Fruit fly (Drosophila melanogaster): Measurements from ENCODE around the gene Cpr67B.

Cpr67B gene

DNA sequence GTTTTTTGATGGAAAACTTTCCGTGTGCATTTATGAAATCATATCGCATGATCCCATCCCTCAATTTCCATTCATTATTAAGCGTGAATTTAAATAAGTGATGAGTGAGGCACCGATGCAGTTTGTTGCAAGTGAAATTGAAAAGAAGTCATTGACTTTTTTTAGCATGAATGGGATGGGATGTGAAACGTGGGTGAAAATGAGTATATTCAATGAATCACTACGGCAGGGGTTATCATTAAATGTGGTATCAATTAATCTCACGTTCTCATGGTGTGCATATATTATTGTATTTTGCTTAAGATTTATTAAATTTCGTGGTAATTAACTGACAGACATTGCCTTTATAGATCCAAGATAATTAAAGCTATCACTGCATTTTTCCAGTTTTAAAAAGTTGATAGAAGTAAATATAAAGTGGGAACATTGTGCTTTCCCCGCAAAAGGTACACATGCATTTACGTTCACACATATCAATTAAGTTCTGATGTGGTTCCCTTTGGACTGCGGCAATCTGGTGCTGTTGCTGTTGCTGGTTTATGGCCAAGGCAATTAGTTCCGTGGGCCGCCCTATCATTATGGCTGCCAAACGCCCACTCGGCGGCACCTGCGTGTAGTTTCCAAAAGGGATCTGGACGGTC is 13.1 kb upstream of the Cpr67B start:
- TF ChIP-seq ovo (GFP tag; optimal IDR thresholded peaks at IDR 0.05): no peak
- peak; percentile 34 for TF ChIP-seq tj (GFP tag; optimal IDR thresholded peaks at IDR 0.05)
- no peak for TF ChIP-seq Mnt (GFP tag; optimal IDR thresholded peaks at IDR 0.05)
- no peak for TF ChIP-seq toe (GFP tag; optimal IDR thresholded peaks at IDR 0.05)
- peak; percentile 20 for TF ChIP-seq CG12768 (GFP tag; optimal IDR thresholded peaks at IDR 0.05)
- peak; percentile 33 for TF ChIP-seq CG7045 (GFP tag; optimal IDR thresholded peaks at IDR 0.05)
- no peak for TF ChIP-seq cnc (optimal IDR thresholded peaks at IDR 0.05)
- TF ChIP-seq CG33017 (tag; optimal IDR thresholded peaks at IDR 0.05): no peak
- no peak for TF ChIP-seq Crg-1 (GFP tag; optimal IDR thresholded peaks at IDR 0.05)
- peak; percentile 70 for TF ChIP-seq cic (GFP tag; optimal IDR thresholded peaks at IDR 0.05)
- no peak for TF ChIP-seq CG14711 (tag; optimal IDR thresholded peaks at IDR 0.05)
- no peak for TF ChIP-seq Hr96 (GFP tag; optimal IDR thresholded peaks at IDR 0.05)
- peak; percentile 84 for TF ChIP-seq kay (GFP tag; ENCODE audit: borderline replicate concordance)
- no peak for TF ChIP-seq CG1620 (GFP tag; optimal IDR thresholded peaks at IDR 0.05)
- no peak for TF ChIP-seq CG11617 (GFP tag; optimal IDR thresholded peaks at IDR 0.05)
- no peak for TF ChIP-seq CG5204 (GFP tag; optimal IDR thresholded peaks at IDR 0.05)
- no peak for TF ChIP-seq pad (GFP tag; optimal IDR thresholded peaks at IDR 0.05)
- TF ChIP-seq CG7101 (tag; optimal IDR thresholded peaks at IDR 0.05): no peak
- TF ChIP-seq Clk (GFP tag; optimal IDR thresholded peaks at IDR 0.05): no peak
- TF ChIP-seq bab1 (GFP tag; optimal IDR thresholded peaks at IDR 0.05): no peak

DNA sequence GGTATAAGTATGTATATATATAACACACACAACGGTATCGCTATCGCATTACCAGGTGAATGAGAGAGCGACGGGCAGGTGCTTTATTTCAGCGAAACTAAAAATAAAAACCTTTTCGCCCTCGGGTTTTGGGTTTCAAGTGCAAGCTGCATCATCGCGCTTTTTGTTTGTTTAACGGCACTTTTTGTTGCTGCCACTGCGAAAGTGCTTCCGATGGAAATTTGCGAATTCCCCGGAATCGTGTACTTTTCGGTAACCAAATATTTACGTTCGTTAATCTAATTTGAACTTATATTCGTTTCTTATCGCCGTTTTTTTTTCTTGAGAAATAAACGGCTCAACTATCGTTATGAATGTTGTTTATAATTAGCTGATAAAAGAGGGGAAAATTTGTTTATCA is 8.6 kb upstream of the Cpr67B start:
- TF ChIP-seq kay (GFP tag; ENCODE audit: borderline replicate concordance) (peak; percentile 95), ovo (GFP tag; optimal IDR thresholded peaks at IDR 0.05) (peak; percentile 94), pad (GFP tag; optimal IDR thresholded peaks at IDR 0.05) (peak; percentile 36), cic (GFP tag; optimal IDR thresholded peaks at IDR 0.05) (peak; percentile 76), CG1620 (GFP tag; optimal IDR thresholded peaks at IDR 0.05) (no peak), Hr96 (GFP tag; optimal IDR thresholded peaks at IDR 0.05) (no peak), CG12768 (GFP tag; optimal IDR thresholded peaks at IDR 0.05) (peak; percentile 49), cnc (optimal IDR thresholded peaks at IDR 0.05) (no peak), CG7045 (GFP tag; optimal IDR thresholded peaks at IDR 0.05) (peak; percentile 9), tj (GFP tag; optimal IDR thresholded peaks at IDR 0.05) (peak; percentile 91), CG14711 (tag; optimal IDR thresholded peaks at IDR 0.05) (no peak)

DNA sequence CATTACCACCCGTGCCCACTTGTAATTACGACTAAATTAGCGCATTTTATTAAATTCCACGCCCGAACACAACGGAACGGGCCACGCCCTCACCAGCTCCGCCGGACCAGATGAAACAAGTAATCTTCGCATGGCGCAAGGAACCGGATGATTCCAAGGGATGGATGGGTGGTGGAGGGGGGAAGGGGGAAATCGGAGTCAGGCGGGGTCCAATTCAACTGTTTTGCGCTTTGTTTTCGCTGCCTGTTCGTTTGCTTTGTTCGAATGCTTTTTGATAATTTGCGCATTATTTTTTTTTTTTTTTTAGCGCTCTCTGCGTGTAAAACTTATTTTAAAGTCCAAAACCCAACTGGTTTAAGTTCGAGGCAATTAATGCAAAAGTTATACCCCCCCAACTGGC is 7.9 kb upstream of the Cpr67B start:
- TF ChIP-seq ovo (GFP tag; optimal IDR thresholded peaks at IDR 0.05): no peak
- TF ChIP-seq tj (GFP tag; optimal IDR thresholded peaks at IDR 0.05): peak; percentile 37

DNA sequence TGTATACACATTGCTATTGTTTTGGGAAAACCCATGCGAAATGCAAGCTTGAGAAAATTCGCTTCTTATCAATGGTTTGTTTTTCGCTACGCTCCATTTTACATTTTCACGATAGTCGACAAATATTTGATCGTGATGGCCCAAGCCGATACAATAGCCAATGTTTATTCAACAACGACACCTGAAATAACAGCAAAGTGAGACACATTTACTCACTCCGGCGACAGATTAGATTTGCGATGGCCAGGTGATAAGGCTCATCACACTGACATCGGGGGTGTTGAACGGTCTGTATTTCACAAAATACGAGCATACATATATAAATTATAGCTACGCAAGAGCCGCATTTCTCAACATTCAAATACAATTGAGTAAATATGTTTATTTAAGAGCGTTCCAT is 7.4 kb upstream of the Cpr67B start:
- TF ChIP-seq CG7101 (tag; optimal IDR thresholded peaks at IDR 0.05) (peak; percentile 88), CG12768 (GFP tag; optimal IDR thresholded peaks at IDR 0.05) (peak; percentile 94), CG1620 (GFP tag; optimal IDR thresholded peaks at IDR 0.05) (peak; percentile 69), CG11617 (GFP tag; optimal IDR thresholded peaks at IDR 0.05) (peak; percentile 72), ovo (GFP tag; optimal IDR thresholded peaks at IDR 0.05) (peak; percentile 93), toe (GFP tag; optimal IDR thresholded peaks at IDR 0.05) (peak; percentile 36), Clk (GFP tag; optimal IDR thresholded peaks at IDR 0.05) (peak; percentile 72), CG14711 (tag; optimal IDR thresholded peaks at IDR 0.05) (peak; percentile 68), CG5204 (GFP tag; optimal IDR thresholded peaks at IDR 0.05) (no peak), Crg-1 (GFP tag; optimal IDR thresholded peaks at IDR 0.05) (peak; percentile 86), pad (GFP tag; optimal IDR thresholded peaks at IDR 0.05) (peak; percentile 74), cnc (optimal IDR thresholded peaks at IDR 0.05) (no peak), bab1 (GFP tag; optimal IDR thresholded peaks at IDR 0.05) (peak; percentile 57), CG33017 (tag; optimal IDR thresholded peaks at IDR 0.05) (peak; percentile 76), tj (GFP tag; optimal IDR thresholded peaks at IDR 0.05) (no peak), Mnt (GFP tag; optimal IDR thresholded peaks at IDR 0.05) (peak; percentile 77), CG7045 (GFP tag; optimal IDR thresholded peaks at IDR 0.05) (peak; percentile 92), Hr96 (GFP tag; optimal IDR thresholded peaks at IDR 0.05) (no peak), cic (GFP tag; optimal IDR thresholded peaks at IDR 0.05) (peak; percentile 92), kay (GFP tag; ENCODE audit: borderline replicate concordance) (peak; percentile 92)

DNA sequence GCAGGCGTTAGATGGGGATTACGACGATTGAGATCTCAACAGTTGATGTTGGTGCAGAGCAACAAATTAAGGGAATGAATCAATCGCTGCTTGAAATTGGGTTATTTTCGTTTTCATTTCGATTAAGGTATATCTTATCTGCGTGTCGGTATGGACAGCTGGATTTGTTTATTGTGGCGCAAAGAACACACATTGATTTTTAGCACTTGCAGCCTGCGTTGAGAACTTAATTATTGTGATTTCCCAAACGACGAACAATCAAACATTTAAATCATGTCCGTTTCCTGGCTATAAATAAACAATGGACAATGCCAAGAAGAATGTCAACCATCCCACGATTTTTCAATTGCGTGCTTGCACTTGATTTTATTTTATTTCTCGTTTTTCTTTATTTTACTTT is 6.6 kb upstream of the Cpr67B start:
- TF ChIP-seq ovo (GFP tag; optimal IDR thresholded peaks at IDR 0.05): no peak
- no peak for TF ChIP-seq tj (GFP tag; optimal IDR thresholded peaks at IDR 0.05)
- TF ChIP-seq kay (GFP tag; ENCODE audit: borderline replicate concordance): no peak
- TF ChIP-seq Clk (GFP tag; optimal IDR thresholded peaks at IDR 0.05): no peak
- TF ChIP-seq CG7045 (GFP tag; optimal IDR thresholded peaks at IDR 0.05): no peak
- TF ChIP-seq bab1 (GFP tag; optimal IDR thresholded peaks at IDR 0.05): no peak
- no peak for TF ChIP-seq CG12768 (GFP tag; optimal IDR thresholded peaks at IDR 0.05)
- no peak for TF ChIP-seq cic (GFP tag; optimal IDR thresholded peaks at IDR 0.05)
- TF ChIP-seq CG33017 (tag; optimal IDR thresholded peaks at IDR 0.05): no peak
- no peak for TF ChIP-seq pad (GFP tag; optimal IDR thresholded peaks at IDR 0.05)
- no peak for TF ChIP-seq CG14711 (tag; optimal IDR thresholded peaks at IDR 0.05)
- TF ChIP-seq CG5204 (GFP tag; optimal IDR thresholded peaks at IDR 0.05): no peak
- no peak for TF ChIP-seq Mnt (GFP tag; optimal IDR thresholded peaks at IDR 0.05)
- no peak for TF ChIP-seq CG11617 (GFP tag; optimal IDR thresholded peaks at IDR 0.05)
- TF ChIP-seq CG7101 (tag; optimal IDR thresholded peaks at IDR 0.05): no peak
- no peak for TF ChIP-seq toe (GFP tag; optimal IDR thresholded peaks at IDR 0.05)
- no peak for TF ChIP-seq Hr96 (GFP tag; optimal IDR thresholded peaks at IDR 0.05)
- TF ChIP-seq cnc (optimal IDR thresholded peaks at IDR 0.05): no peak
- no peak for TF ChIP-seq CG1620 (GFP tag; optimal IDR thresholded peaks at IDR 0.05)

DNA sequence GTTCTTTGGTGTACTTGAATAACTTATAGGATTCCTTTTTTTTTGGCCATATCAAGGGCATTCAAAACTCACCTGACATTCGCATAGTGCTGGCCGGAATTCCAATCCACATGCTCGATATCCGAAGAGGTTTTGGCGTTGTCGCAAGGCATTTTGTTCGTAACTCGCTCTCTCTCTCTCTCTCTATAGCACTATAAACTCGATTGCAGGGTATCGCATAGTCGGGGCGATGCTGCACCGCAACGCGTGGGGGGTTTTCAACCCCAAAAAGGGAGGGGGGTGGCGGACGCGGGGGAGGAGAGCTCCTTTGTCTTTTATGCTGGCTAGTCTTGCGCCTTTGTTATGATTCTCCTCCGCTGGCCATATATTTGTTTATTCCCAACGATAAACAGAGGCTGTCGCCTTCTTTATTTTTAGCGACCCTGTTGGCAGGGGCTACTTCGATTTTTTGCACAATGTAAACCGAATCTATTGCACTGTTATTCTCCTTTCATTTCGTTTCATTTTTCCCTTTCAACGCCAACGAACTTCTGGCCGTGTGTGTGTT is 6.1 kb upstream of the Cpr67B start:
- TF ChIP-seq pad (GFP tag; optimal IDR thresholded peaks at IDR 0.05) (no peak), CG7045 (GFP tag; optimal IDR thresholded peaks at IDR 0.05) (peak; percentile 45), CG11617 (GFP tag; optimal IDR thresholded peaks at IDR 0.05) (no peak)

All from whole organism, adult.